Worm (Caenorhabditis elegans) whole organism, L2 larva: ENCODE data around the gene C06G4.4.

Experiments
- egl-27 ChIP-seq: sonication (generic microtip); optimal IDR thresholded peaks from 3 replicates; lab custom pipeline; 2017; ENCODE audit warnings: missing biosample characterization, missing genetic modification reagents, missing genetic modification characterization
- mab-5 ChIP-seq: fragments of 150-350 bp; optimal IDR thresholded peaks from 2 replicates; lab custom pipeline; 2014; ENCODE audit warnings: missing biosample characterization, missing genetic modification characterization
- mdl-1 ChIP-seq, 2 experiments: fragments of 150-350 bp in 1 of 2; sonication (generic microtip) in 1 of 2; optimal IDR thresholded peaks; 2 replicates each; lab custom pipeline; 2017; ENCODE audit warnings: missing biosample characterization in 2 of 2, missing genetic modification characterization in 2 of 2
- skn-1 ChIP-seq: sonication (generic microtip); optimal IDR thresholded peaks from 2 replicates; lab custom pipeline; 2017; ENCODE audit warnings: missing biosample characterization, missing genetic modification characterization
- sma-9 ChIP-seq, 2 experiments: fragments of 150-350 bp in 1 of 2; sonication (generic microtip) in 1 of 2; optimal IDR thresholded peaks; 2 replicates each; lab custom pipeline; 2014 to 2016; ENCODE audit warnings: missing genetic modification characterization in 2 of 2, mild to moderate bottlenecking in 1 of 2, missing biosample characterization in 1 of 2, missing compliant biosample characterization in 1 of 2, missing genetic modification reagents in 1 of 2, moderate library complexity in 1 of 2
- ztf-4 ChIP-seq: fragments of 150-350 bp; optimal IDR thresholded peaks from 2 replicates; lab custom pipeline; 2014; ENCODE audit warnings: missing biosample characterization, missing genetic modification characterization

Gene C06G4.4

DNA sequence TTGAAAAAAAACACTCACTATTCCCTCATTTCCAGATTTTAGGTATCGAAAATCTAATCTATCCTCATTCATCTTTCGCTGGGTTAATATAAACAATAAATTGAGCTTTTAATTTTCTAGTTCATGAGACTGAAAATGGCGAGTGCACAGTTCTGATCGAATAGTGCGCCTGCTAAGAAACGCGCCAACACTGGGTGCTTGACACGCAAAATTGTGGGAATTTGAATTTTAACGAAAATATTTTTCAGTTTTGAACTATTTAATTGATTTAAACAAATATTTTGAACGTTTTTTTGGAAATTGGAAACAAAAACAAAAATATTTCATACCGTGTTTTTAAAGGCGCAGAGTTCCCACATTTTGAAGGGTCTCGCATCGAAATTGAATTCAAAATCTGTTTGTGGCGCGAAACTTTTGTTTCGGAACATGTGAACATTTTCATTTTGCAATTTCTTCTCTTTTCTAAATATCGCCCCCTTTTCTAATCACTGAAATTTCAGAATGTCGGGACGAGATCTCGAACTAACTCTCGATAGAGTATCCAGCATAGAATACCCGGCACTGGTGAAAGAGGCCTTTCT, 49.0 kb downstream of the C06G4.4 start, which contains the start of the genes C29E4.13 and npp-15 (continued):
- TF ChIP-seq sma-9 (GFP tag; optimal IDR thresholded peaks at IDR 0.05; lab: Kevin White, UChicago) (no peak), sma-9 (tag; optimal IDR thresholded peaks at IDR 0.05; lab: Kevin White, UChicago) (no peak), mdl-1 (tag; optimal IDR thresholded peaks at IDR 0.05; lab: Kevin White, UChicago) (no peak), ztf-4 (no peak), skn-1 (tag; lab: Kevin White, UChicago) (no peak), egl-27 (no peak), mab-5 (tag; lab: Kevin White, UChicago) (no peak)
- TF ChIP-seq, all 48 proteins: peak for 6
